Worm (Caenorhabditis elegans) whole organism, early embryonic: Measurements from ENCODE around the gene chil-2.

Source experiments
- aly-1 ChIP-seq: sonication (generic microtip); optimal IDR thresholded peaks from 2 replicates; lab custom pipeline; 2016; ENCODE audit warnings: missing genetic modification characterization, missing compliant biosample characterization
- ama-1 ChIP-seq: fragments of 150-350 bp; optimal IDR thresholded peaks from 2 replicates; lab custom pipeline; 2014
- ceh-36 ChIP-seq: sonication (generic microtip); optimal IDR thresholded peaks from 2 replicates; lab custom pipeline; 2016; ENCODE audit warnings: missing genetic modification characterization, inconsistent platforms, missing compliant biosample characterization
- ets-7 ChIP-seq: sonication (generic microtip); optimal IDR thresholded peaks from 2 replicates; lab custom pipeline; 2016; ENCODE audit warnings: missing genotype, missing genetic modification characterization, missing compliant biosample characterization
- flt-1 ChIP-seq: fragments of 200-800 bp; sonication (Bioruptor generic); IDR thresholded peaks from 2 replicates; pipeline ENCODE4 v1.3.6; 2022; ENCODE audit warnings: missing genetic modification characterization, missing compliant biosample characterization
- hmbx-1 ChIP-seq: sonication (generic microtip); optimal IDR thresholded peaks from 2 replicates; lab custom pipeline; 2016; ENCODE audit warnings: mild to moderate bottlenecking, missing genetic modification characterization, missing compliant biosample characterization
- hmg-4 ChIP-seq: fragments of 200-800 bp; sonication (Bioruptor generic); optimal IDR thresholded peaks from 2 replicates; lab custom pipeline; 2018; ENCODE audit warnings: mild to moderate bottlenecking, missing genetic modification characterization, missing compliant biosample characterization
- hnd-1 ChIP-seq: sonication (generic microtip); optimal IDR thresholded peaks from 2 replicates; lab custom pipeline; 2016; ENCODE audit warnings: missing genetic modification characterization, missing compliant biosample characterization
- sea-1 ChIP-seq: fragments of 200-800 bp; sonication (Bioruptor generic); conservative IDR thresholded peaks from 2 replicates; pipeline ENCODE4 v1.3.6; 2022; ENCODE audit warnings: missing genetic modification characterization, missing compliant biosample characterization
- tbx-11 ChIP-seq: fragments of 200-800 bp; sonication (Bioruptor generic); IDR thresholded peaks from 2 replicates; pipeline ENCODE4 v1.3.6; 2022; ENCODE audit warnings: missing genetic modification characterization, missing compliant biosample characterization
- tbx-37 ChIP-seq: fragments of 200-800 bp; sonication (Bioruptor generic); conservative IDR thresholded peaks from 2 replicates; pipeline ENCODE4 v1.3.6; 2022; ENCODE audit warnings: missing genetic modification reagents, missing genetic modification characterization, missing compliant biosample characterization

DNA sequence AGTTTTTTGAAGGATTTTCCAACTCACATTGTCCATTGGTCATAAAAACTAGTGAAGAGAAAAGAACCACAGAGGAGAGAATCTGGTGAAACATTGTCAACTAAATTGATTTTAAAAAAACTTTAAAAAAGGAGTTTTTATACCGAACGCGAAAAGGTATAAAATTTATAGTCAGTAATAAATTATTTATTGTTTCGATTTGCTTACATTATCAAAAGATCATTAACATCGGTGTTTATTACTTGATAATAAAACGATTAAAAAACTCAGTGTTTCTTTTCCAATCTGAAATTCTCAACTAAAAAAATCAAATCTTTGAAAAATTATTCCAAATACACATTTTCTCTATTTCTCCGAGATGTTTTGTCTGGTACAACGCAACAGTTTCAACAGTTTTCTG is 41.8 kb upstream of the chil-2 start, which contains the start of gene F26C11.4:
- no peak for TF ChIP-seq ama-1 (lab: Kevin White, UChicago)
- TF ChIP-seq hmg-4 (GFP tag; lab: Kevin White, UChicago) = no peak
- no peak for TF ChIP-seq hnd-1 (tag; lab: Kevin White, UChicago)
- no peak for TF ChIP-seq flt-1 (GFP tag; lab: Robert Waterston, UW)
- TF ChIP-seq ceh-36 = no peak
- no peak for TF ChIP-seq ets-7 (tag; lab: Kevin White, UChicago)
- TF ChIP-seq tbx-37 (GFP tag; lab: Robert Waterston, UW) = no peak
- TF ChIP-seq sea-1 (GFP tag; lab: Robert Waterston, UW) = no peak
- no peak for TF ChIP-seq aly-1 (tag; lab: Kevin White, UChicago)
- no peak for TF ChIP-seq hmbx-1 (tag; lab: Kevin White, UChicago)
- TF ChIP-seq tbx-11 (GFP tag; lab: Robert Waterston, UW) = no peak
